Worm (Caenorhabditis elegans) whole organism, midembryonic: ENCODE data around the gene fbxc-19.

ENCODE experiments used
- T22C8.4 ChIP-seq: fragments of 200-800 bp; sonication (Bioruptor generic); IDR thresholded peaks from 2 replicates; pipeline ENCODE4 v1.3.6; 2022; ENCODE audit warnings: missing genetic modification characterization, missing compliant biosample characterization
- cog-1 ChIP-seq: sonication (generic microtip); optimal IDR thresholded peaks from 2 replicates; lab custom pipeline; 2016; ENCODE audit warnings: missing genetic modification characterization, missing compliant biosample characterization
- ref-1 ChIP-seq: fragments of 200-800 bp; sonication (Bioruptor generic); conservative IDR thresholded peaks from 2 replicates; pipeline ENCODE4 v1.3.6; 2022; ENCODE audit warnings: missing genetic modification reagents, missing genetic modification characterization, missing compliant biosample characterization
- ztf-29 ChIP-seq: fragments of 200-800 bp; sonication (Bioruptor generic); IDR thresholded peaks from 2 replicates; pipeline ENCODE4 v1.3.6; 2022; ENCODE audit warnings: missing genetic modification reagents, missing genetic modification characterization, missing compliant biosample characterization

DNA sequence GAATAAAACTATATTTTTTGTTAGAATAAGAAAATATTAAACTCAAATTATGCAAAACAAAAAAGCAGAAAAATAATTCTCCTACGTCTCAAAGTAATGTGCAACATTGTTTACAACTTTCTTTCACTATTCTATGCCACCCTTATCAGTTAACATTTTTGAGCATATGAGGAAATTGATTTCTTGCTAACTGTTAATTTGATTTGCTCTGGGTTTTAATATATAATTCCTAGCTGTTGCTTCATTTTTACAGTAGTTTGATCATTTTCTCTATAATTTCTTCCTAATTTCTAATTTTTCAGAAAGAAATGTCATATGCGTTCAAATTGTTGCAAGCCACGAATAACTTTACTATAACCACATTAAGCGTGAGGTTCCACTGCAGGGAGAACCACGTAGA, 15.9 kb downstream of the fbxc-19 start, which contains the start of gene T08E11.1:
- TF ChIP-seq cog-1 (tag; lab: Kevin White, UChicago) (no peak), ztf-29 (GFP tag; lab: Robert Waterston, UW) (no peak), T22C8.4 (GFP tag; lab: Robert Waterston, UW) (no peak), ref-1 (no peak)
